Fruit fly (Drosophila melanogaster): ENCODE measurements around the gene Bcs1.
A peak's percentile ranks its signal among the peaks of the same experiment; 100 is the strongest.

Gene Bcs1

DNA sequence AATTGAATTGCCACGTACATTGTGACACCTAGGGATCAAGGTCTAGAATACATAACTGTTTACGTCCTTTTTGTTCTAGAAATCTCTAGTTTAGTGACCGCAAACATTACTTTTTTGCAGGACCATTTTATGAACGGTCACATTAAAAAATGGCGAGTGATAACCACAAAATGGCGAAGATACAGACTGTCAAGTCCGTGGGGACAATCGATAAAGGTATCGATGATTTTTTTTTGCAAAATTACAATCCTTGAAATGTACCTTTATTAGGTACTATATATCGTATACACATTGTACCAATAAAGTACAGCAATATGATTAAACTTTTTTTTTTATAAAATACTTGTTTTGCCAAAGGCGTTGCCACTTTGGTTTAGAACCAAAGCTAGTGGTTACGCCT lies 8.0 kb downstream of the Bcs1 start:
- TF ChIP-seq fd96Ca (GFP tag; IDR thresholded peaks at IDR 0.05) (no peak), CG34367 (tag; optimal IDR thresholded peaks at IDR 0.05) (no peak), CG4496 (GFP tag; IDR thresholded peaks at IDR 0.05) (no peak), Snoo (tag; optimal IDR thresholded peaks at IDR 0.05) (no peak), CG15710 (tag; optimal IDR thresholded peaks at IDR 0.05) (no peak), CG14655 (GFP tag; optimal IDR thresholded peaks at IDR 0.05) (no peak), Pif1B (GFP tag; optimal IDR thresholded peaks at IDR 0.05) (no peak), EcR (GFP tag; optimal IDR thresholded peaks at IDR 0.05) (no peak), Pif1A (GFP tag; optimal IDR thresholded peaks at IDR 0.05) (no peak), CG9948 (tag; optimal IDR thresholded peaks at IDR 0.05) (no peak), CG8301 (tag; optimal IDR thresholded peaks at IDR 0.05) (no peak), CG10348 (GFP tag; IDR thresholded peaks at IDR 0.05) (no peak), CG12605 (GFP tag; IDR thresholded peaks at IDR 0.05) (no peak), D1 (tag; optimal IDR thresholded peaks at IDR 0.05) (no peak), Ets98B (GFP tag; IDR thresholded peaks at IDR 0.05) (no peak), gl (tag; optimal IDR thresholded peaks at IDR 0.05) (no peak), rn (GFP tag; IDR thresholded peaks at IDR 0.05) (no peak)

DNA sequence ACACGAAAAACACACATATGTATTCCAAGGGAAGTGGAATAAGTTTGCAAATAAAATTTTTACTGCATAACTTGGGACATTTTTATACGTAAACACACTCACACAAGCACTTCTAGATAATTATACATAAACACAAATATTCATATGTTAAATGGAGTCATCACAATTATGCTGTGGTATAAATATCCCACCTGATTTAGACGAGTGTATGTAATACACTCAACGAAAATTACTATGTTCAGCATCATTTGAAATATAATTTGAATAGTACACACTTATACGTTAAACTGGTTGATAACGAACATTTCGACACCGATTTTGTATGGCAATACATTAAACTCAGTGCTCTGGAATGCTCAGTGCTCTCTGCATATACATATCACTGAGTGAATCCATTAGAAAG lies 8.6 kb downstream of the Bcs1 start:
- TF ChIP-seq D1 (tag; optimal IDR thresholded peaks at IDR 0.05), result no peak
- peak; percentile 61 for TF ChIP-seq CG8301 (tag; optimal IDR thresholded peaks at IDR 0.05)
- no peak for TF ChIP-seq CG34367 (tag; optimal IDR thresholded peaks at IDR 0.05)
- TF ChIP-seq CG13204 (GFP tag; optimal IDR thresholded peaks at IDR 0.05), result no peak
- no peak for TF ChIP-seq EcR (GFP tag; optimal IDR thresholded peaks at IDR 0.05)
- no peak for TF ChIP-seq CG12605 (GFP tag; IDR thresholded peaks at IDR 0.05)
- TF ChIP-seq Pif1B (GFP tag; optimal IDR thresholded peaks at IDR 0.05), result peak; percentile 62
- no peak for TF ChIP-seq gl (tag; optimal IDR thresholded peaks at IDR 0.05)
- TF ChIP-seq Snoo (tag; optimal IDR thresholded peaks at IDR 0.05), result no peak
- TF ChIP-seq CG17806 (tag; optimal IDR thresholded peaks at IDR 0.05), result peak; percentile 53
- peak; percentile 30 for TF ChIP-seq CG9948 (tag; optimal IDR thresholded peaks at IDR 0.05)
- TF ChIP-seq rn (GFP tag; IDR thresholded peaks at IDR 0.05), result no peak
- no peak for TF ChIP-seq CG14655 (GFP tag; optimal IDR thresholded peaks at IDR 0.05)
- peak; percentile 38 for TF ChIP-seq CG8159 (tag; optimal IDR thresholded peaks at IDR 0.05)
- TF ChIP-seq Ets98B (GFP tag; IDR thresholded peaks at IDR 0.05), result no peak
- peak; percentile 54; the same call in 1 of the 2 replicates for TF ChIP-seq CG32121 (GFP tag; IDR thresholded peaks at IDR 0.05)
- peak; percentile 10 for TF ChIP-seq CG15710 (tag; optimal IDR thresholded peaks at IDR 0.05)
- TF ChIP-seq fd96Ca (GFP tag; IDR thresholded peaks at IDR 0.05), result no peak
- TF ChIP-seq CG4496 (GFP tag; IDR thresholded peaks at IDR 0.05), result peak; percentile 65; the same call in 2 of the 3 replicates
- no peak for TF ChIP-seq CG10348 (GFP tag; IDR thresholded peaks at IDR 0.05)
- TF ChIP-seq Pif1A (GFP tag; optimal IDR thresholded peaks at IDR 0.05), result peak; percentile 79

DNA sequence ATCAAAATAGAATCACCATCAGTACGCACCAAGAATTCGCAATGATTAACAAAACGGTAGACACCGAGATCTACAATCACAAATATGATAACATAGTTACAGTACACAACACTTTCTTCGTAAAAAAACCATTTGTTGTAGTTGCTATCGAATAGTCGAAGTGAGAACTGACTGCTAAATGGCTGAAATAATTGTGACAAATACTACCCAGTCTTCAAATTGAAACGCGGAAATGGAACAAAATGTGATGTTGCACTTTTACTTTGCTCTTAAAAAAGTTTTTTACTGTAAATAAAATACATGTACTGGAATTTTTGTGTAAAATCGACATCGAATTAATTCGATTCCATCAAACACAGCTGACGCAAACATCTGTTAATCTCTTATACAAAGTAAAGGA lies 9.1 kb downstream of the Bcs1 start, which contains the start of gene ova:
Gene ova (minus strand): TSS at position 183 of the 400 bp plus-strand sequence.
- TF ChIP-seq CG34367 (tag; optimal IDR thresholded peaks at IDR 0.05), result no peak
- no peak for TF ChIP-seq Pif1B (GFP tag; optimal IDR thresholded peaks at IDR 0.05)
- TF ChIP-seq CG13204 (GFP tag; optimal IDR thresholded peaks at IDR 0.05), result no peak
- no peak for TF ChIP-seq CG8159 (tag; optimal IDR thresholded peaks at IDR 0.05)
- no peak for TF ChIP-seq Pif1A (GFP tag; optimal IDR thresholded peaks at IDR 0.05)
- TF ChIP-seq CG17806 (tag; optimal IDR thresholded peaks at IDR 0.05), result no peak
- no peak for TF ChIP-seq gl (tag; optimal IDR thresholded peaks at IDR 0.05)
- TF ChIP-seq D1 (tag; optimal IDR thresholded peaks at IDR 0.05), result no peak
- no peak for TF ChIP-seq CG4496 (GFP tag; IDR thresholded peaks at IDR 0.05)
- no peak for TF ChIP-seq CG15710 (tag; optimal IDR thresholded peaks at IDR 0.05)
- no peak for TF ChIP-seq CG14655 (GFP tag; optimal IDR thresholded peaks at IDR 0.05)
- no peak for TF ChIP-seq CG32121 (GFP tag; IDR thresholded peaks at IDR 0.05)
- TF ChIP-seq fd96Ca (GFP tag; IDR thresholded peaks at IDR 0.05), result no peak
- no peak for TF ChIP-seq CG12605 (GFP tag; IDR thresholded peaks at IDR 0.05)
- no peak for TF ChIP-seq Snoo (tag; optimal IDR thresholded peaks at IDR 0.05)
- TF ChIP-seq EcR (GFP tag; optimal IDR thresholded peaks at IDR 0.05), result no peak

DNA sequence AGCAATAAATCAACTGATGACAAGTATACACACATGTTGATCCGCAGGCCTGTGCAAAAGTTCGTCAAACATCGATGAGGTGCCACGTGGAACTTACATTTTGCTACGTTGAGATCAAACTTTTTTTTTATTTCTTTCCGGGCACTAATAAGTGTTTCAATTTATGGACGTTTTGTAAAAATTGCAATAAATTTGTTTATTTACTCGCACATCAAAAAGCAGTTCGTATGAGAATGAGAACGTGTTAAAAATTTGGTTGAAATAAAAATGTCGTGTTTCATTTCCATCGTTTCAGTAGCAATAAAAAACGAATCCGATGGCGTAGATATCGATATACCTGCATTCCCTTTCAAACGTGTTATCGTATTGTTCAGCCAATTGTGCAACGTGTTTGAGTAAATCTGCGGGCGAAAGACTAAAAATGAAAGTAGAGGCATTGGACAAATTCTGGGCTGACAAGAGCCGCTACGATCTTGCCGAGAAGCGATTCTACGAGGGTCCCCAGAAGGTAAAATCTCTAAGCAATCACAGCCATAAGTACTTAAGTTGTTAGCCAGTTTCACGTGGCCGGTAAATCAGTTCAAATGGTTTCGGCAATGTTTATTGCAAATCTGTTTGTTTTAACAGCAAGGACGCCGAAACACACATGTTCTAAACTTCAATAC lies 9.8 kb downstream of the Bcs1 start, which contains the start of gene eEF1delta:
Gene eEF1delta (plus strand): TSS at position 356 of the 665 bp plus-strand sequence.
- TF ChIP-seq CG12605 (GFP tag; IDR thresholded peaks at IDR 0.05) (no peak), rn (GFP tag; IDR thresholded peaks at IDR 0.05) (no peak), D1 (tag; optimal IDR thresholded peaks at IDR 0.05) (no peak), EcR (GFP tag; optimal IDR thresholded peaks at IDR 0.05) (no peak), CG9948 (tag; optimal IDR thresholded peaks at IDR 0.05) (no peak), gl (tag; optimal IDR thresholded peaks at IDR 0.05) (no peak), CG17806 (tag; optimal IDR thresholded peaks at IDR 0.05) (no peak), CG15710 (tag; optimal IDR thresholded peaks at IDR 0.05) (no peak), Snoo (tag; optimal IDR thresholded peaks at IDR 0.05) (no peak), Pif1B (GFP tag; optimal IDR thresholded peaks at IDR 0.05) (no peak), Ets98B (GFP tag; IDR thresholded peaks at IDR 0.05) (no peak), CG32121 (GFP tag; IDR thresholded peaks at IDR 0.05) (no peak), CG8301 (tag; optimal IDR thresholded peaks at IDR 0.05) (no peak), CG34367 (tag; optimal IDR thresholded peaks at IDR 0.05) (no peak)

DNA sequence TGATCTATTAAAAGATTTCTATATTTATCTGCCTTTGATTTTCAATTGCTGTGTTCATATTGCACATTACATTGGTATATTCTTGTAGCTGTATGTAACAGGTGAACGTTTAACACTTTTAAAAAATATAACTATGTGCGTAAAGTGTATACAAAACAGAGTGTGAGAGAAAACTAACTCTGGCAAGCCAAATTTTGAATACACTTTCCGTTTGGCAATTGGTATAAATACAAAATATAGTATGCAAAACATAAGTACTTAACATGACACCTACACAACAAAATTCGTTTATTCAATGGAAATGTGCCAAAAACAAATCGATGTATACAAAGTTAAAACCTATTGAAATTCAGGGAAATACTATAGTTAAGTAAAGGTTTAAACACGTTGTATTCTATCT lies 10.4 kb downstream of the Bcs1 start:
- TF ChIP-seq Pif1A (GFP tag; optimal IDR thresholded peaks at IDR 0.05) (no peak), CG32121 (GFP tag; IDR thresholded peaks at IDR 0.05) (no peak), CG9948 (tag; optimal IDR thresholded peaks at IDR 0.05) (no peak), D1 (tag; optimal IDR thresholded peaks at IDR 0.05) (no peak), gl (tag; optimal IDR thresholded peaks at IDR 0.05) (no peak), CG14655 (GFP tag; optimal IDR thresholded peaks at IDR 0.05) (no peak), Snoo (tag; optimal IDR thresholded peaks at IDR 0.05) (no peak), CG4496 (GFP tag; IDR thresholded peaks at IDR 0.05) (no peak), CG10348 (GFP tag; IDR thresholded peaks at IDR 0.05) (no peak), Ets98B (GFP tag; IDR thresholded peaks at IDR 0.05) (no peak), CG8159 (tag; optimal IDR thresholded peaks at IDR 0.05) (no peak), CG8301 (tag; optimal IDR thresholded peaks at IDR 0.05) (no peak), Pif1B (GFP tag; optimal IDR thresholded peaks at IDR 0.05) (no peak), fd96Ca (GFP tag; IDR thresholded peaks at IDR 0.05) (no peak), CG12605 (GFP tag; IDR thresholded peaks at IDR 0.05) (no peak), rn (GFP tag; IDR thresholded peaks at IDR 0.05) (no peak), EcR (GFP tag; optimal IDR thresholded peaks at IDR 0.05) (no peak), CG34367 (tag; optimal IDR thresholded peaks at IDR 0.05) (no peak)

Data from whole organism, pupa.